Worm (Caenorhabditis elegans) whole organism, L2 larva: Measurements from ENCODE around the gene D1044.4.

Experiments used
- R02D3.7 ChIP-seq: fragments of 150-350 bp; optimal IDR thresholded peaks from 2 replicates; lab custom pipeline; 2014; ENCODE audit warnings: missing biosample characterization, missing genetic modification characterization
- aly-2 ChIP-seq: fragments of 150-350 bp; optimal IDR thresholded peaks from 2 replicates; lab custom pipeline; 2014; ENCODE audit warnings: missing biosample characterization, missing genetic modification characterization
- ama-1 ChIP-seq: fragments of 150-350 bp; optimal IDR thresholded peaks from 2 replicates; lab custom pipeline; 2018; ENCODE audit warnings: inconsistent platforms
- dmd-4 ChIP-seq: sonication (generic microtip); optimal IDR thresholded peaks from 2 replicates; lab custom pipeline; 2017; ENCODE audit warnings: missing biosample characterization, missing genetic modification characterization
- egl-27 ChIP-seq: sonication (generic microtip); optimal IDR thresholded peaks from 3 replicates; lab custom pipeline; 2017; ENCODE audit warnings: missing biosample characterization, missing genetic modification reagents, missing genetic modification characterization
- lin-39 ChIP-seq: fragments of 150-350 bp; optimal IDR thresholded peaks from 2 replicates; lab custom pipeline; 2014; ENCODE audit warnings: missing biosample characterization, missing genetic modification reagents, missing genetic modification characterization
- lsy-2 ChIP-seq, 2 experiments: fragments of 150-350 bp in 1 of 2; sonication (generic microtip) in 1 of 2; optimal IDR thresholded peaks; 2 replicates each; lab custom pipeline; 2014 to 2017; ENCODE audit warnings: missing biosample characterization in 2 of 2, missing genetic modification characterization in 2 of 2
- nhr-10 ChIP-seq: sonication (generic microtip); optimal IDR thresholded peaks from 2 replicates; lab custom pipeline; 2017; ENCODE audit warnings: missing biosample characterization, missing genetic modification characterization
- nhr-11 ChIP-seq: fragments of 150-350 bp; optimal IDR thresholded peaks from 2 replicates; lab custom pipeline; 2014; ENCODE audit warnings: missing biosample characterization, missing genetic modification characterization
- nhr-12 ChIP-seq: fragments of 150-350 bp; optimal IDR thresholded peaks from 2 replicates; lab custom pipeline; 2014; ENCODE audit warnings: missing biosample characterization, missing genetic modification characterization
- nhr-23 ChIP-seq: fragments of 150-350 bp; optimal IDR thresholded peaks from 2 replicates; lab custom pipeline; 2014; ENCODE audit warnings: missing biosample characterization, missing genetic modification reagents, missing genetic modification characterization
- nhr-25 ChIP-seq: fragments of 150-350 bp; sonication (generic microtip); optimal IDR thresholded peaks from 3 replicates; lab custom pipeline; 2014; ENCODE audit warnings: missing biosample characterization, missing genetic modification characterization
- nhr-6 ChIP-seq: fragments of 150-350 bp; optimal IDR thresholded peaks from 2 replicates; lab custom pipeline; 2014; ENCODE audit warnings: missing biosample characterization, missing genetic modification characterization

DNA sequence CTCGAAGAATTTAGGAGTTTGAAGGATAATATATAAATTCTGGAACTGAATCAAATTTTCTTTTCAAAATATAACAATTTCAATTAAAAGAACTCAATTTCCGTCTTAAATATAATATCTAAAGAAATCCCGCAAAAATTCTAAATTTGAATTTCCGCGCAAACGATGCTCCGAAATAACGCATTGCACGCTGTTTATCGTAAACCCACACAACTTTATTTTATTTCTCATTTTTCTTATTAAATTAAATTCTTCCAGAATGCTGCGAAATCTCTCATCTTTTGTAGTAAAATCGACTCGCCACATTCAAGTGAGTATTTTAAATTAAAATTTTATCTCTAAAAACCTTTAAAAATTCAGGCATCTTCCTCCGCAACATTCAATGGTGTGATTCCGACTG, 22.9 kb downstream of the D1044.4 start, which contains the start of gene R02F2.9:
- TF ChIP-seq R02D3.7 (tag; lab: Kevin White, UChicago) (peak; percentile 92), lsy-2 (tag; optimal IDR thresholded peaks at IDR 0.05; lab: Kevin White, UChicago) (peak in 1 of 2 experiments; percentile 47), nhr-23 (tag; lab: Kevin White, UChicago) (no peak), dmd-4 (tag; lab: Kevin White, UChicago) (no peak), ama-1 (lab: Kevin White, UChicago) (no peak), nhr-10 (tag; lab: Kevin White, UChicago) (no peak), nhr-25 (tag; lab: Kevin White, UChicago) (no peak), lin-39 (tag; lab: Kevin White, UChicago) (no peak), nhr-6 (tag; lab: Kevin White, UChicago) (no peak), nhr-12 (tag; lab: Kevin White, UChicago) (no peak), egl-27 (tag; lab: Kevin White, UChicago) (no peak), nhr-11 (tag; lab: Kevin White, UChicago) (no peak), aly-2 (tag; lab: Kevin White, UChicago) (no peak)
